Worm (Caenorhabditis elegans) whole organism, young adult: Measurements from ENCODE around the gene col-148.

Experiments
- B0261.1 ChIP-seq: sonication (generic microtip); optimal IDR thresholded peaks from 2 replicates; lab custom pipeline; 2016; ENCODE audit warnings: mild to moderate bottlenecking, missing genetic modification characterization, moderate library complexity, missing compliant biosample characterization
- C06A6.2 ChIP-seq: fragments of 200-800 bp; sonication (Bioruptor generic); conservative IDR thresholded peaks from 2 replicates; pipeline ENCODE4 v1.3.6; 2022; ENCODE audit warnings: missing genetic modification characterization, missing compliant biosample characterization
- F10E7.11 ChIP-seq: sonication (generic microtip); optimal IDR thresholded peaks from 2 replicates; lab custom pipeline; 2017; ENCODE audit warnings: mild to moderate bottlenecking, missing genetic modification characterization, moderate library complexity, missing compliant biosample characterization
- F22D6.2 ChIP-seq: sonication (generic microtip); optimal IDR thresholded peaks from 2 replicates; lab custom pipeline; 2016; ENCODE audit warnings: mild to moderate bottlenecking, missing genetic modification characterization, missing compliant biosample characterization
- F55B11.4 ChIP-seq: sonication (generic microtip); optimal IDR thresholded peaks from 2 replicates; lab custom pipeline; 2016; ENCODE audit warnings: missing compliant biosample characterization, missing genetic modification characterization, borderline replicate concordance; ENCODE audit not compliant: insufficient read depth
- Y53G8AR.9 ChIP-seq: fragments of 200-800 bp; sonication (Bioruptor generic); conservative IDR thresholded peaks from 2 replicates; pipeline ENCODE4 v1.3.6; 2022; ENCODE audit warnings: missing genetic modification reagents, missing genetic modification characterization, missing compliant biosample characterization
- Y67H2A.10 ChIP-seq: fragments of 200-800 bp; sonication (Bioruptor generic); conservative IDR thresholded peaks from 2 replicates; pipeline ENCODE4 v1.3.6; 2022; ENCODE audit warnings: missing genetic modification reagents, missing genetic modification characterization, missing compliant biosample characterization
- Y79H2A.3 ChIP-seq: fragments of 200-800 bp; sonication (Bioruptor generic); conservative IDR thresholded peaks from 2 replicates; pipeline ENCODE4 v1.3.6; 2022; ENCODE audit warnings: missing genetic modification reagents, missing genetic modification characterization, missing compliant biosample characterization
- Y95B8A.8 ChIP-seq: fragments of 200-800 bp; sonication (Bioruptor generic); IDR thresholded peaks from 2 replicates; pipeline ENCODE4 v1.3.6; 2022; ENCODE audit warnings: missing genetic modification reagents, missing genetic modification characterization, missing compliant biosample characterization
- akir-1 ChIP-seq: fragments of 200-800 bp; sonication (Bioruptor generic); optimal IDR thresholded peaks from 2 replicates; lab custom pipeline; 2018; ENCODE audit warnings: mild to moderate bottlenecking, missing genetic modification characterization, moderate library complexity, missing compliant biosample characterization
- aptf-2 ChIP-seq: fragments of 200-800 bp; sonication (Bioruptor generic); conservative IDR thresholded peaks from 2 replicates; pipeline ENCODE4 v1.3.6; 2022; ENCODE audit warnings: missing genetic modification reagents, missing genetic modification characterization, missing compliant biosample characterization
- attf-5 ChIP-seq: fragments of 200-800 bp; sonication (Bioruptor generic); optimal IDR thresholded peaks from 2 replicates; lab custom pipeline; 2018; ENCODE audit warnings: mild to moderate bottlenecking, missing genetic modification characterization, missing compliant biosample characterization
- attf-6 ChIP-seq: fragments of 200-800 bp; sonication (Bioruptor generic); IDR thresholded peaks from 2 replicates; pipeline ENCODE4 v1.3.6; 2022; ENCODE audit warnings: missing genetic modification reagents, missing genetic modification characterization, missing compliant biosample characterization
- ceh-27 ChIP-seq: fragments of 200-800 bp; sonication (Bioruptor generic); optimal IDR thresholded peaks from 2 replicates; lab custom pipeline; 2018; ENCODE audit warnings: mild to moderate bottlenecking, missing genetic modification characterization, moderate library complexity, missing compliant biosample characterization
- ceh-40 ChIP-seq: fragments of 200-800 bp; sonication (Bioruptor generic); IDR thresholded peaks from 2 replicates; pipeline ENCODE4 v1.3.6; 2022; ENCODE audit warnings: missing genetic modification characterization, missing compliant biosample characterization
- ceh-91 ChIP-seq: fragments of 200-800 bp; sonication (Bioruptor generic); IDR thresholded peaks from 2 replicates; pipeline ENCODE4 v1.3.6; 2022; ENCODE audit warnings: missing genetic modification reagents, missing genetic modification characterization, missing compliant biosample characterization
- chd-7 ChIP-seq: sonication (generic microtip); optimal IDR thresholded peaks from 2 replicates; lab custom pipeline; 2016; ENCODE audit warnings: mild to moderate bottlenecking, missing genetic modification characterization, moderate library complexity, missing compliant biosample characterization
- die-1 ChIP-seq: sonication (generic microtip); optimal IDR thresholded peaks from 2 replicates; lab custom pipeline; 2016; ENCODE audit warnings: missing genotype, mild to moderate bottlenecking, missing genetic modification characterization, missing compliant biosample characterization
- dox-1 ChIP-seq: fragments of 200-800 bp; sonication (Bioruptor generic); IDR thresholded peaks from 2 replicates; pipeline ENCODE4 v1.3.6; 2022; ENCODE audit warnings: missing genetic modification reagents, missing genetic modification characterization, missing compliant biosample characterization
- egl-18 ChIP-seq: fragments of 200-800 bp; sonication (Bioruptor generic); IDR thresholded peaks from 2 replicates; pipeline ENCODE4 v1.3.6; 2022; ENCODE audit warnings: missing genetic modification reagents, missing genetic modification characterization, missing compliant biosample characterization
- ets-4 ChIP-seq: fragments of 200-800 bp; sonication (Bioruptor generic); optimal IDR thresholded peaks from 2 replicates; lab custom pipeline; 2018; ENCODE audit warnings: mild to moderate bottlenecking, missing genetic modification characterization, missing compliant biosample characterization
- fkh-3 ChIP-seq: sonication (generic microtip); optimal IDR thresholded peaks from 2 replicates; lab custom pipeline; 2016; ENCODE audit warnings: mild to moderate bottlenecking, missing genetic modification characterization, missing compliant biosample characterization
- him-1 ChIP-seq: sonication (generic microtip); optimal IDR thresholded peaks from 2 replicates; lab custom pipeline; 2016; ENCODE audit warnings: missing genotype, missing genetic modification reagents, missing genetic modification characterization, missing compliant biosample characterization
- hlh-12 ChIP-seq: sonication (generic microtip); optimal IDR thresholded peaks from 2 replicates; lab custom pipeline; 2016; ENCODE audit warnings: missing genetic modification characterization, missing compliant biosample characterization
- hlh-26 ChIP-seq: fragments of 200-800 bp; sonication (Bioruptor generic); conservative IDR thresholded peaks from 2 replicates; pipeline ENCODE4 v1.3.6; 2022; ENCODE audit warnings: missing genetic modification reagents, missing genetic modification characterization, missing compliant biosample characterization
- hrde-1 ChIP-seq: sonication (generic microtip); optimal IDR thresholded peaks from 2 replicates; lab custom pipeline; 2016; ENCODE audit warnings: missing genetic modification characterization, mild to moderate bottlenecking, missing compliant biosample characterization, moderate library complexity, missing genotype, missing genetic modification reagents, borderline replicate concordance
- hsf-1 ChIP-seq: fragments of 200-800 bp; sonication (Bioruptor generic); IDR thresholded peaks from 2 replicates; pipeline ENCODE4 v1.3.6; 2022; ENCODE audit warnings: missing genetic modification reagents, missing genetic modification characterization, missing compliant biosample characterization
- lin-35 ChIP-seq, 3 experiments: fragments of 150-350 bp in 2 of 3; sonication (generic microtip) in 1 of 3; optimal IDR thresholded peaks; 2 replicates each; lab custom pipeline; 2014 to 2018; ENCODE audit warnings: missing biosample characterization in 3 of 3, missing genetic modification characterization in 3 of 3, missing genetic modification reagents in 3 of 3
- lin-40 ChIP-seq: sonication (generic microtip); optimal IDR thresholded peaks from 2 replicates; lab custom pipeline; 2016; ENCODE audit warnings: missing genetic modification characterization, mild to moderate bottlenecking, missing compliant biosample characterization, missing genotype, missing genetic modification reagents
- madf-6 ChIP-seq: fragments of 200-800 bp; sonication (Bioruptor generic); IDR thresholded peaks from 2 replicates; pipeline ENCODE4 v1.3.6; 2022; ENCODE audit warnings: missing genetic modification reagents, missing genetic modification characterization, missing compliant biosample characterization
- mes-4 ChIP-seq: sonication (generic microtip); optimal IDR thresholded peaks from 2 replicates; lab custom pipeline; 2016; ENCODE audit warnings: missing genotype, missing genetic modification characterization, missing compliant biosample characterization
- nfya-1 ChIP-seq: sonication (generic microtip); optimal IDR thresholded peaks from 2 replicates; lab custom pipeline; 2017; ENCODE audit warnings: antibody characterized with exemption, missing compliant biosample characterization, missing genetic modification characterization, borderline replicate concordance; ENCODE audit not compliant: insufficient read depth
- nfya-2 ChIP-seq: fragments of 200-800 bp; sonication (Bioruptor generic); IDR thresholded peaks from 2 replicates; pipeline ENCODE4 v1.3.6; 2022; ENCODE audit warnings: missing genetic modification reagents, missing genetic modification characterization, missing compliant biosample characterization
- nfyb-1 ChIP-seq: fragments of 200-800 bp; sonication (Bioruptor generic); IDR thresholded peaks from 2 replicates; pipeline ENCODE4 v1.3.6; 2022; ENCODE audit warnings: missing genetic modification reagents, missing genetic modification characterization, missing compliant biosample characterization
- nhr-179 ChIP-seq: sonication (generic microtip); optimal IDR thresholded peaks from 2 replicates; lab custom pipeline; 2016; ENCODE audit warnings: mild to moderate bottlenecking, missing genetic modification characterization, missing compliant biosample characterization
- pbrm-1 ChIP-seq: fragments of 200-800 bp; sonication (Bioruptor generic); IDR thresholded peaks from 2 replicates; pipeline ENCODE4 v1.3.6; 2022; ENCODE audit warnings: missing genetic modification reagents, missing genetic modification characterization, missing compliant biosample characterization
- pha-4 ChIP-seq: fragments of 150-350 bp; sonication (generic microtip); optimal IDR thresholded peaks from 2 replicates; lab custom pipeline; 2014; ENCODE audit warnings: missing biosample characterization, missing genetic modification reagents, missing genetic modification characterization
- rcor-1 ChIP-seq: fragments of 200-800 bp; sonication (Bioruptor generic); IDR thresholded peaks from 2 replicates; pipeline ENCODE4 v1.3.6; 2022; ENCODE audit warnings: missing genetic modification reagents, missing genetic modification characterization, missing compliant biosample characterization
- rec-8 ChIP-seq, 2 experiments: sonication (generic microtip); optimal IDR thresholded peaks; 2 replicates each; lab custom pipeline; 2016; ENCODE audit warnings: mild to moderate bottlenecking in 2 of 2, missing genetic modification characterization in 2 of 2, missing genetic modification reagents in 2 of 2, missing genotype in 2 of 2, missing biosample characterization in 1 of 2, missing compliant biosample characterization in 1 of 2, moderate library complexity in 1 of 2
- repo-1 ChIP-seq: sonication (generic microtip); optimal IDR thresholded peaks from 2 replicates; lab custom pipeline; 2017; ENCODE audit warnings: mild to moderate bottlenecking, missing genetic modification characterization, missing compliant biosample characterization
- snpc-1.3 ChIP-seq: sonication (generic microtip); optimal IDR thresholded peaks from 2 replicates; lab custom pipeline; 2017; ENCODE audit warnings: missing genetic modification characterization, mild to moderate bottlenecking, missing compliant biosample characterization, antibody characterized with exemption, moderate library complexity, missing genotype, missing genetic modification reagents; ENCODE audit not compliant: insufficient read depth
- somi-1 ChIP-seq: fragments of 200-800 bp; sonication (Bioruptor generic); optimal IDR thresholded peaks from 2 replicates; lab custom pipeline; 2018; ENCODE audit warnings: mild to moderate bottlenecking, missing genetic modification characterization, missing compliant biosample characterization
- tbp1 ChIP-seq: fragments of 200-800 bp; sonication (Bioruptor generic); optimal IDR thresholded peaks from 2 replicates; lab custom pipeline; 2018; ENCODE audit warnings: mild to moderate bottlenecking, missing genetic modification characterization, missing compliant biosample characterization
- zfh-2 ChIP-seq: fragments of 200-800 bp; sonication (Bioruptor generic); conservative IDR thresholded peaks from 2 replicates; pipeline ENCODE4 v1.3.6; 2022; ENCODE audit warnings: missing genetic modification reagents, missing genetic modification characterization, missing compliant biosample characterization
- ztf-18 ChIP-seq: sonication (generic microtip); optimal IDR thresholded peaks from 2 replicates; lab custom pipeline; 2016; ENCODE audit warnings: missing genotype, mild to moderate bottlenecking, missing genetic modification characterization, missing compliant biosample characterization
- ztf-22 ChIP-seq: fragments of 200-800 bp; sonication (Bioruptor generic); optimal IDR thresholded peaks from 2 replicates; lab custom pipeline; 2018; ENCODE audit warnings: mild to moderate bottlenecking, missing genetic modification characterization, moderate library complexity, missing compliant biosample characterization
- ztf-28 ChIP-seq: fragments of 200-800 bp; sonication (Bioruptor generic); IDR thresholded peaks from 2 replicates; pipeline ENCODE4 v1.3.6; 2022; ENCODE audit warnings: missing genetic modification reagents, missing genetic modification characterization, missing compliant biosample characterization

Gene col-148

DNA sequence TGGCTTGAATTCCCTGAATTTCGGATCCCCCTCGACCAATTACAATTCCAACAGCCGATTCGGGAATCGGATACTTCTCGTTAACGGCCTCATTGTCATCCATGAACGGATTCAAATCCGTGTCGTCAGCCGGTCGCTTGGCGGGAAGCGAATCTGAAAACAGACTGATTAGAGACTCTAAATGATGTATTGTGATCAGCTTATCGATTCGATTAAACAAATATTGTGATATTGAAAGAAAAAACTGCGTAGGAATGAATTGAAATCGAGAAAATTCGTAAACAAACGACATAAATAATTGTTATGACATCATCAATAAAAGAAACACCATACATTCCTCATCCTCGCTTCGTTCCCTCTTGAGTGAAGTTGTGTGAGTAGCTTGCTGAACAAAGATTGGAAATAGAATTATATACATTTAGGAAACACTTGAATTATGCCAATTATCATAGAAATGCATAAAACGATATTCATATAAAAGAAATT, 3.6 kb upstream of the col-148 start (continued):
- TF ChIP-seq rcor-1 (GFP tag; lab: Robert Waterston, UW) (peak; percentile 27; the same call in 1 of the 2 replicates), rec-8 (tag; optimal IDR thresholded peaks at IDR 0.05; lab: Kevin White, UChicago) (peak in 1 of 2 experiments; percentile 0), B0261.1 (tag; lab: Kevin White, UChicago) (peak; percentile 9), nfya-1 (no peak), somi-1 (GFP tag; lab: Kevin White, UChicago) (no peak), fkh-3 (peak; percentile 54), ztf-18 (peak; percentile 7), dox-1 (GFP tag; lab: Robert Waterston, UW) (peak; percentile 30; the same call in 1 of the 2 replicates), ceh-40 (GFP tag; lab: Robert Waterston, UW) (no peak), nfyb-1 (0 out of 2 replicates have a peak, but pooled peaks have one; percentile 64), ets-4 (no peak), lin-40 (tag; lab: Kevin White, UChicago) (no peak), hlh-12 (tag; lab: Kevin White, UChicago) (no peak), attf-6 (GFP tag; lab: Robert Waterston, UW) (peak; percentile 73; the same call in 1 of the 2 replicates), Y53G8AR.9 (peak; percentile 75; the same call in 1 of the 2 replicates), akir-1 (GFP tag; lab: Kevin White, UChicago) (no peak), pbrm-1 (GFP tag; lab: Robert Waterston, UW) (no peak; the same call in 1 of the 2 replicates), ztf-28 (GFP tag; lab: Robert Waterston, UW) (no peak), snpc-1.3 (tag; lab: Kevin White, UChicago) (no peak), F22D6.2 (no peak), die-1 (tag; lab: Kevin White, UChicago) (peak; percentile 27), nfya-2 (GFP tag; lab: Robert Waterston, UW) (no peak), ceh-91 (peak; percentile 14; the same call in 1 of the 2 replicates), zfh-2 (GFP tag; lab: Robert Waterston, UW) (no peak), F55B11.4 (tag; lab: Kevin White, UChicago) (no peak), F10E7.11 (tag; lab: Kevin White, UChicago) (peak; percentile 93), Y67H2A.10 (no peak), lin-35 (GFP tag; optimal IDR thresholded peaks at IDR 0.05; lab: Kevin White, UChicago) (no peak), pha-4 (no peak), Y79H2A.3 (GFP tag; lab: Robert Waterston, UW) (peak; percentile 95), hlh-26 (GFP tag; lab: Robert Waterston, UW) (no peak), hrde-1 (tag; lab: Kevin White, UChicago) (peak; percentile 77), mes-4 (tag; lab: Kevin White, UChicago) (peak; percentile 30), ceh-27 (GFP tag; lab: Kevin White, UChicago) (no peak), ztf-22 (GFP tag; lab: Kevin White, UChicago) (no peak), Y95B8A.8 (GFP tag; lab: Robert Waterston, UW) (peak; percentile 85; the same call in 1 of the 2 replicates), C06A6.2 (GFP tag; lab: Robert Waterston, UW) (no peak), madf-6 (GFP tag; lab: Robert Waterston, UW) (peak; percentile 75), hsf-1 (GFP tag; lab: Robert Waterston, UW) (0 out of 2 replicates have a peak, but pooled peaks have one; percentile 63), repo-1 (tag; lab: Kevin White, UChicago) (no peak), aptf-2 (no peak), tbp1 (GFP tag; lab: Kevin White, UChicago) (peak; percentile 45), attf-5 (GFP tag; lab: Kevin White, UChicago) (no peak), nhr-179 (tag; lab: Kevin White, UChicago) (no peak), chd-7 (tag; lab: Kevin White, UChicago) (peak; percentile 78), egl-18 (GFP tag; lab: Robert Waterston, UW) (no peak), him-1 (no peak)
